Fruit fly (Drosophila melanogaster) whole organism, prepupa: ENCODE data around the gene wuho.

Experiments
- Blimp-1 ChIP-seq: fragments of 200-800 bp; sonication (Bioruptor generic); optimal IDR thresholded peaks from 3 replicates; lab custom pipeline; 2017; ENCODE audit warnings: missing biosample characterization, missing genetic modification characterization, mild to moderate bottlenecking, moderate library complexity, missing genetic modification reagents
- CG11294 ChIP-seq: fragments of 200-800 bp; sonication (Bioruptor generic); IDR thresholded peaks from 2 replicates; pipeline ENCODE4 v1.3.6; 2022; ENCODE audit warnings: missing biosample characterization, missing genetic modification characterization
- CG11762 ChIP-seq: fragments of 200-800 bp; sonication (Bioruptor generic); optimal IDR thresholded peaks from 3 replicates; lab custom pipeline; 2016; ENCODE audit warnings: missing biosample characterization, missing genetic modification characterization; ENCODE audit not compliant: insufficient read depth
- CG11902 ChIP-seq: fragments of 200-800 bp; sonication (Bioruptor generic); optimal IDR thresholded peaks from 3 replicates; lab custom pipeline; 2016; ENCODE audit warnings: missing biosample characterization, missing genetic modification characterization
- CG15336 ChIP-seq: fragments of 200-800 bp; sonication (Bioruptor generic); IDR thresholded peaks from 2 replicates; pipeline ENCODE4 v1.3.6; 2022; ENCODE audit warnings: missing biosample characterization, missing genetic modification characterization
- CG1621 ChIP-seq: fragments of 200-800 bp; sonication (Bioruptor generic); optimal IDR thresholded peaks from 3 replicates; lab custom pipeline; 2018; ENCODE audit warnings: missing biosample characterization, mild to moderate bottlenecking, missing genetic modification characterization
- CG16779 ChIP-seq: fragments of 200-800 bp; sonication (Bioruptor generic); optimal IDR thresholded peaks from 3 replicates; lab custom pipeline; 2017; ENCODE audit warnings: missing biosample characterization, mild to moderate bottlenecking, missing genetic modification characterization
- CG31627 ChIP-seq: fragments of 200-800 bp; sonication (Bioruptor generic); optimal IDR thresholded peaks from 3 replicates; lab custom pipeline; 2016; ENCODE audit warnings: missing biosample characterization, missing genetic modification characterization
- CG4318 ChIP-seq: fragments of 200-800 bp; sonication (Bioruptor generic); optimal IDR thresholded peaks from 3 replicates; lab custom pipeline; 2017; ENCODE audit warnings: missing biosample characterization, mild to moderate bottlenecking, missing genetic modification characterization
- CG6276 ChIP-seq: fragments of 200-800 bp; sonication (Bioruptor generic); optimal IDR thresholded peaks from 2 replicates; lab custom pipeline; 2017; ENCODE audit warnings: missing biosample characterization, mild to moderate bottlenecking, missing genetic modification characterization
- CG6808 ChIP-seq: fragments of 200-800 bp; sonication (Bioruptor generic); optimal IDR thresholded peaks from 3 replicates; lab custom pipeline; 2017; ENCODE audit warnings: missing biosample characterization, missing genetic modification characterization, mild to moderate bottlenecking, moderate library complexity, missing genetic modification reagents
- CG6854 ChIP-seq: fragments of 200-800 bp; sonication (Bioruptor generic); optimal IDR thresholded peaks from 2 replicates; lab custom pipeline; 2017; ENCODE audit warnings: missing biosample characterization, mild to moderate bottlenecking, missing genetic modification characterization
- CG7368 ChIP-seq: fragments of 200-800 bp; sonication (Bioruptor generic); optimal IDR thresholded peaks from 3 replicates; lab custom pipeline; 2016; ENCODE audit warnings: missing biosample characterization, missing genetic modification characterization
- CG8119 ChIP-seq: fragments of 200-800 bp; sonication (Bioruptor generic); IDR thresholded peaks from 3 replicates; pipeline ENCODE4 v1.3.6; 2022; ENCODE audit warnings: missing biosample characterization, missing genetic modification characterization
- CG8632 ChIP-seq: fragments of 200-800 bp; sonication (Bioruptor generic); optimal IDR thresholded peaks from 3 replicates; lab custom pipeline; 2016; ENCODE audit warnings: missing biosample characterization, missing genetic modification characterization
- CG9139 ChIP-seq: fragments of 200-800 bp; sonication (Bioruptor generic); optimal IDR thresholded peaks from 3 replicates; lab custom pipeline; 2017; ENCODE audit warnings: missing biosample characterization, mild to moderate bottlenecking, missing genetic modification characterization
- Eip75B ChIP-seq: fragments of 200-800 bp; sonication (Bioruptor generic); optimal IDR thresholded peaks from 3 replicates; lab custom pipeline; 2016; ENCODE audit warnings: missing biosample characterization, missing genetic modification characterization
- Eip78C ChIP-seq: fragments of 200-800 bp; sonication (Bioruptor generic); peaks from one replicate; lab custom pipeline; 2016; ENCODE audit warnings: missing biosample characterization, missing genetic modification characterization
- Eip93F ChIP-seq: fragments of 200-800 bp; sonication (Bioruptor generic); optimal IDR thresholded peaks from 2 replicates; lab custom pipeline; 2016; ENCODE audit warnings: missing biosample characterization, mild to moderate bottlenecking, missing genetic modification characterization
- Hr38 ChIP-seq: sonication (Bioruptor generic); optimal IDR thresholded peaks from 2 replicates; lab custom pipeline; 2016; ENCODE audit warnings: missing biosample characterization, missing genetic modification characterization
- Hr4 ChIP-seq: fragments of 200-800 bp; sonication (Bioruptor generic); optimal IDR thresholded peaks from 3 replicates; lab custom pipeline; 2016; ENCODE audit warnings: missing biosample characterization, missing genetic modification characterization
- Lpt ChIP-seq: fragments of 200-800 bp; sonication (Bioruptor generic); optimal IDR thresholded peaks from 3 replicates; lab custom pipeline; 2016; ENCODE audit warnings: missing biosample characterization, missing genetic modification characterization
- Met ChIP-seq: fragments of 200-800 bp; sonication (Bioruptor generic); optimal IDR thresholded peaks from 3 replicates; lab custom pipeline; 2016; ENCODE audit warnings: missing biosample characterization, missing genetic modification characterization
- Sox102F ChIP-seq: fragments of 200-800 bp; sonication (Bioruptor generic); optimal IDR thresholded peaks from 2 replicates; lab custom pipeline; 2016; ENCODE audit warnings: missing biosample characterization, mild to moderate bottlenecking, missing genetic modification characterization
- Sox14 ChIP-seq: fragments of 200-800 bp; sonication (Bioruptor generic); optimal IDR thresholded peaks from 3 replicates; lab custom pipeline; 2016; ENCODE audit warnings: missing biosample characterization, missing genetic modification characterization
- achi ChIP-seq: fragments of 200-800 bp; sonication (Bioruptor generic); optimal IDR thresholded peaks from 3 replicates; lab custom pipeline; 2016; ENCODE audit warnings: missing biosample characterization, missing genetic modification characterization
- acj6 ChIP-seq: fragments of 200-800 bp; sonication (Bioruptor generic); optimal IDR thresholded peaks from 3 replicates; lab custom pipeline; 2016; ENCODE audit warnings: missing biosample characterization, missing genetic modification characterization
- dac ChIP-seq: fragments of 200-800 bp; sonication (Bioruptor generic); optimal IDR thresholded peaks from 2 replicates; lab custom pipeline; 2017; ENCODE audit warnings: missing biosample characterization, mild to moderate bottlenecking, missing genetic modification characterization
- dsx ChIP-seq: fragments of 200-800 bp; optimal IDR thresholded peaks from 3 replicates; lab custom pipeline; 2019; ENCODE audit warnings: missing biosample characterization, mild to moderate bottlenecking, missing genetic modification characterization, moderate library complexity; ENCODE audit not compliant: poor library complexity, severe bottlenecking
- esn ChIP-seq: fragments of 200-800 bp; sonication (Bioruptor generic); optimal IDR thresholded peaks from 2 replicates; lab custom pipeline; 2016; ENCODE audit warnings: missing biosample characterization, mild to moderate bottlenecking, missing genetic modification characterization, moderate library complexity
- fd59A ChIP-seq: fragments of 200-800 bp; sonication (Bioruptor generic); optimal IDR thresholded peaks from 2 replicates; lab custom pipeline; 2017; ENCODE audit warnings: missing biosample characterization, mild to moderate bottlenecking, missing genetic modification characterization, missing genetic modification reagents
- fd85E ChIP-seq: fragments of 200-800 bp; sonication (Bioruptor generic); optimal IDR thresholded peaks from 3 replicates; lab custom pipeline; 2016; ENCODE audit warnings: missing biosample characterization, missing genetic modification characterization
- fkh ChIP-seq: fragments of 200-800 bp; sonication (Bioruptor generic); optimal IDR thresholded peaks from 3 replicates; lab custom pipeline; 2017; ENCODE audit warnings: missing biosample characterization, mild to moderate bottlenecking, missing genetic modification characterization, moderate library complexity
- net ChIP-seq: fragments of 200-800 bp; sonication (Bioruptor generic); optimal IDR thresholded peaks from 3 replicates; lab custom pipeline; 2016; ENCODE audit warnings: missing biosample characterization, missing genetic modification characterization
- pdm3 ChIP-seq: fragments of 200-800 bp; sonication (Bioruptor generic); optimal IDR thresholded peaks from 3 replicates; lab custom pipeline; 2016; ENCODE audit warnings: missing biosample characterization, missing genetic modification characterization
- salr ChIP-seq, 2 experiments: fragments of 200-800 bp; sonication (Bioruptor generic); optimal IDR thresholded peaks; 3 replicates each; lab custom pipeline; 2016 to 2018; ENCODE audit warnings: missing biosample characterization in 2 of 2, missing genetic modification characterization in 2 of 2, mild to moderate bottlenecking in 1 of 2
- spab ChIP-seq: fragments of 200-800 bp; sonication (Bioruptor generic); optimal IDR thresholded peaks from 2 replicates; lab custom pipeline; 2017; ENCODE audit warnings: missing biosample characterization, mild to moderate bottlenecking, missing genetic modification characterization, missing genetic modification reagents
- ss ChIP-seq, 2 experiments: fragments of 200-800 bp; sonication (Bioruptor generic); optimal IDR thresholded peaks; 2 replicates in 1 of 2; 3 replicates in 1 of 2; lab custom pipeline; 2017 to 2018; ENCODE audit warnings: mild to moderate bottlenecking in 2 of 2, missing biosample characterization in 2 of 2, missing genetic modification characterization in 2 of 2, moderate library complexity in 1 of 2
- svp ChIP-seq: fragments of 200-800 bp; sonication (Bioruptor generic); peaks from one replicate; lab custom pipeline; 2016; ENCODE audit warnings: missing biosample characterization, missing genetic modification characterization
- vri ChIP-seq: fragments of 200-800 bp; sonication (Bioruptor generic); optimal IDR thresholded peaks from 3 replicates; lab custom pipeline; 2016; ENCODE audit warnings: missing biosample characterization, mild to moderate bottlenecking, missing genetic modification characterization

Gene wuho

DNA sequence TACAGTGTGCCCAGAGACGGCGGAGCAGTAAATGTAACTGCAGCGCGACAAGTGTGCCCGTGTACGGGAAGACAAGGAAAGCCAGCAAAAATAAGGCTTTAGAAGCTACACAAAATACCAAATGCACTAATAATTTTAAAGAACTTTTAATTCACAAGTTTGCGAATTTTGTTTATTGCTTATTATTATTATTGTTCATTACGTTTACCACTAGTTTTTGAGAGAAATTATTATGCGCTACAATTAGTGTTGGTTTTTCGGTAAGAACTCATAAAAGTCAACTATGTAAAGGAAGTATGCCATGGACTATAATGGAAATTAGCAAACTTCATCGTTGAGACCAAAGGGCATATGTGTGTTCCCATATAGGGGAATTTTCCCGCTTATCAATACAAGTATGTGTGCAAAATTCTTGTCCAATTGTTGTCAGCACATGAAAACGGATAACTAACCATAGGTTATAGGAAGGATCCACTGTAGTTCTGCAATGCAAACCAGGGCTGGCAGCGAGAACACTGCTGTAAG lies 20.7 kb upstream of the wuho start, which contains the start of gene schlank (continued):
- peak; percentile 10 for TF ChIP-seq dac (GFP tag; lab: Kevin White, UChicago)

DNA sequence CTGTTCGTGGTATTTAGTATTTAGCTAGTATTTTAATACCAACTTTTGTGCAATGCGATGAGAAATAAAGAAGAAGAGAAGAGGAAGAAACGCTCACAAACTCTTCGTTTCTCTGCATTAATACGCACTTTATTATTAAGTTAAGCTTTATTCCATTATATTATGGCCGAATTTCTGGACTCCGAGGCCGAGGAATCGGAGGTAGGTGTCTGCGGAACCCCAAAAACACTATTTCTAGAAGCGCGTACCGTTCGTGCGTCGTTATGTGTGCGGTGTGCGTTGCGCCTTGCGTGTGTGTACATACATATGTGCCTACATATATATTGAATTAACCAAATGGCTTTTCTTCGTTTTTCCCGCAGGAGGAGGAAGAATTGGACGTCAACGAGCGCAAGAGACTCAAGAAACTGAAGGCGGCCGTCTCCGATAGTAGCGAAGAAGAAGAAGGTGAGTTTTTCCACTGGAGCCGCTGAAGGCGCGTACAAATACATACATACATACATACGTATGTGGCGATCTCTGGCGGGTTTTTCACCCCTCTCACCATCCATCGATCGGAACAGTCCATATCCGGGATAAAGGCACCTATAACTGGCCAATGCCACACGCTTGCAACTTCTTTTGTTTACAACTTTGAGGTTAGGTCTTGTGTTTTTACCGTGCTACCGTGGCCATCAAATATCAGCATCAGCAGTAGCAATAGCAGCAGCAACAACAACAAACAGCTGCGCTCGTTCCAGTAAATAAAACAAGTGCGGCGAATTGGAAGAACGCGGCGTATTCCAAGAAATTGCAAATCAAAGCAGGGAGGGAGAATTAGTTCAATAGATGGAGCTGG lies 19.9 kb upstream of the wuho start, which contains the start of gene Spt6:
Gene Spt6 (plus strand): TSS at position 53 of the 838 bp plus-strand sequence.
- peak; percentile 34 for TF ChIP-seq svp
- no peak for TF ChIP-seq CG4318
- peak in 1 of 2 experiments; percentile 8 for TF ChIP-seq ss (GFP tag; optimal IDR thresholded peaks at IDR 0.05; lab: Kevin White, UChicago)
- peak; percentile 5 for TF ChIP-seq Eip78C (GFP tag; lab: Kevin White, UChicago)
- TF ChIP-seq pdm3 (GFP tag; lab: Kevin White, UChicago): no peak
- TF ChIP-seq CG1621 (tag; lab: Kevin White, UChicago): peak; percentile 23

DNA sequence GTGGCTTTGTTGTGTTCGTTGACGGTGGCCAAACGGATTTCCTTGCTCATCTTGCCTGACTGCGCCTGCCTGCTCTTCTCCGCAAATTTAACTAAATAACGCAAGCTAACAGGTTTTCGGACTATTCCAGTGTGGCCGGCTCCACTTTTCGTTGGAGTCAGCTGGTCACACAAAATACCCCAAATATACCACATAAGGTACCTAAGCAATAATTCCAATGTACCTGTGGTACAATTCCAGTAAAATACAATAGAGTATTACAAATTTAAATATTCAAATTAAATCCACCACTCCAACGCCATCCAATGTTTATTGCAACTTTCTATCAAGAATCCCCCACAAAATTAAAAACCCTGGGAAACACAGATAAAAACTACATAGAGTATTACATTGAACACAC lies 11.3 kb upstream of the wuho start, which contains the start of gene CG3566:
Gene CG3566 (minus strand): TSS at position 135 of the 400 bp plus-strand sequence.
- TF ChIP-seq fd59A (GFP tag; lab: Kevin White, UChicago): no peak
- 0 out of 2 replicates have a peak, but pooled peaks have one; percentile 27 for TF ChIP-seq CG15336 (GFP tag; lab: Robert Waterston, UW)
- peak; percentile 52 for TF ChIP-seq svp
- TF ChIP-seq Sox14 (GFP tag; lab: Kevin White, UChicago): peak; percentile 12
- TF ChIP-seq Eip93F (GFP tag; lab: Kevin White, UChicago): no peak
- no peak for TF ChIP-seq salr (GFP tag; optimal IDR thresholded peaks at IDR 0.05; lab: Kevin White, UChicago)
- no peak for TF ChIP-seq Blimp-1 (GFP tag; lab: Kevin White, UChicago)
- no peak for TF ChIP-seq acj6 (GFP tag; lab: Kevin White, UChicago)
- no peak for TF ChIP-seq ss (GFP tag; optimal IDR thresholded peaks at IDR 0.05; lab: Kevin White, UChicago)
- TF ChIP-seq net (GFP tag; lab: Kevin White, UChicago): no peak
- no peak for TF ChIP-seq CG8632 (GFP tag; lab: Kevin White, UChicago)
- TF ChIP-seq achi (GFP tag; lab: Kevin White, UChicago): no peak
- TF ChIP-seq CG7368 (GFP tag; lab: Kevin White, UChicago): no peak
- no peak for TF ChIP-seq CG11902
- TF ChIP-seq vri (GFP tag; lab: Kevin White, UChicago): peak; percentile 16
- TF ChIP-seq dsx (GFP tag; lab: Kevin White, UChicago): peak; percentile 0
- no peak for TF ChIP-seq CG6854 (GFP tag; lab: Kevin White, UChicago)
- no peak for TF ChIP-seq CG16779 (tag; lab: Kevin White, UChicago)
- no peak for TF ChIP-seq fd85E (GFP tag; lab: Kevin White, UChicago)
- TF ChIP-seq dac (GFP tag; lab: Kevin White, UChicago): no peak
- TF ChIP-seq spab: no peak
- no peak for TF ChIP-seq Sox102F (GFP tag; lab: Kevin White, UChicago)
- no peak for TF ChIP-seq CG31627
- TF ChIP-seq CG1621 (tag; lab: Kevin White, UChicago): peak; percentile 12
- TF ChIP-seq Hr38 (GFP tag; lab: Kevin White, UChicago): no peak
- TF ChIP-seq Eip75B (GFP tag; lab: Kevin White, UChicago): no peak
- peak; percentile 63 for TF ChIP-seq Eip78C (GFP tag; lab: Kevin White, UChicago)
- peak; percentile 21 for TF ChIP-seq esn (GFP tag; lab: Kevin White, UChicago)
- TF ChIP-seq Hr4: no peak

DNA sequence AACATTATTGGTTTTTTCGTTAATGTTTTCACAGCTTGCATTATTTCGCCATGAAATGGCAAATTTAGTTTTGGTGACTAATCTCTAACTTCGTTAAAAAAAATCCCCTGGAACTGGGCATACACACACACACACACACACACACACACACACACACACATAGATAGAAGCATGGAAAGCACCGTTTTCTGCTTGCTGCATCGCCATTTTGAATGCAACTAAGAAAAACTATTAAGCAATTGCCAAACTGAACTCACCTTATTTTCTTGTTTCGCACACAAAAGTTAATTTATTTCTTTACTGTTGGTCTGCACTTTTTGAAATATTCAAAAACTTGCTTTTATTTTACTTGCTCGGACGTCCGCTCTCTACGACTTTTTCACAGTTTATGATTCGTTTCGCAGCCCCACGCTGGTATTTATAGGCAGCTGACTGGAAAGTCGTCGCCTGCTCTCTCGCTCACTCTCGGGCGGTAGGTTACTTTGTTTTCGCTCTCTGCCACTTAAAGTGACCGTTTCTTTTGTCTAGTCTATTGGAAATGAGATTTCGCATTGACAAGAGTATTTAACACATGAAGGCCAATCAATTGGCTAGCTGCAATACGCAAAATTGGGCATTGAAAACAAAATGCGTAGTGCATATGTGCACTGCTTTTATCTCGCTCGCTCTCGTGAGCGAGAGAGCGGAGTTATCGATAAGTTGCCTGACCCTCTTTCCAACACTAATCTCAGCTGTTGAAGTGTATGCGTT lies 8.8 kb upstream of the wuho start:
- TF ChIP-seq achi (GFP tag; lab: Kevin White, UChicago) (peak; percentile 33), CG11294 (GFP tag; lab: Robert Waterston, UW) (no peak), fkh (GFP tag; lab: Kevin White, UChicago) (no peak), CG9139 (no peak), salr (GFP tag; optimal IDR thresholded peaks at IDR 0.05; lab: Kevin White, UChicago) (no peak), CG6276 (GFP tag; lab: Kevin White, UChicago) (no peak), net (GFP tag; lab: Kevin White, UChicago) (peak; percentile 7), CG8119 (GFP tag; lab: Robert Waterston, UW) (peak; percentile 27; the same call in 1 of the 3 replicates), Met (GFP tag; lab: Kevin White, UChicago) (peak; percentile 34), Lpt (GFP tag; lab: Kevin White, UChicago) (no peak), CG6808 (GFP tag; lab: Kevin White, UChicago) (no peak), CG16779 (tag; lab: Kevin White, UChicago) (no peak), dsx (GFP tag; lab: Kevin White, UChicago) (peak; percentile 10), CG15336 (GFP tag; lab: Robert Waterston, UW) (no peak), CG11762 (GFP tag; lab: Kevin White, UChicago) (no peak), pdm3 (GFP tag; lab: Kevin White, UChicago) (no peak), CG1621 (tag; lab: Kevin White, UChicago) (no peak)
